Fruit fly (Drosophila melanogaster) whole organism, wandering third instar larva: ENCODE measurements around the gene Arc42.

Experiments
- Abd-B ChIP-seq: fragments of >200 bp; optimal IDR thresholded peaks from 2 replicates; lab custom pipeline; 2017; ENCODE audit warnings: missing biosample characterization, missing genetic modification characterization
- Hnf4 ChIP-seq: fragments of 200-800 bp; sonication (Bioruptor generic); optimal IDR thresholded peaks from 2 replicates; lab custom pipeline; 2016; ENCODE audit warnings: missing biosample characterization, mild to moderate bottlenecking, missing genetic modification characterization
- Sp1 ChIP-seq: fragments of 200-800 bp; sonication (Bioruptor generic); optimal IDR thresholded peaks from 3 replicates; lab custom pipeline; 2019; ENCODE audit warnings: missing biosample characterization, mild to moderate bottlenecking, missing genetic modification characterization, moderate library complexity
- Vsx2 ChIP-seq: fragments of 200-300, 225-300 bp; sonication (Bioruptor generic); optimal IDR thresholded peaks from 2 replicates; lab custom pipeline; 2018; ENCODE audit warnings: missing biosample characterization, missing genetic modification characterization; ENCODE audit not compliant: partially characterized antibody
- brk ChIP-seq: fragments of 200-800 bp; sonication (Bioruptor generic); optimal IDR thresholded peaks from 2 replicates; lab custom pipeline; 2016; ENCODE audit warnings: missing biosample characterization, mild to moderate bottlenecking, missing genetic modification characterization
- pan ChIP-seq: fragments of >200 bp; optimal IDR thresholded peaks from 2 replicates; lab custom pipeline; 2017
- psq ChIP-seq: fragments of 200-800 bp; sonication (Bioruptor generic); optimal IDR thresholded peaks from 3 replicates; lab custom pipeline; 2017; ENCODE audit warnings: missing biosample characterization, mild to moderate bottlenecking, missing genetic modification characterization, moderate library complexity
- sage ChIP-seq: fragments of 200-800 bp; sonication (Bioruptor generic); optimal IDR thresholded peaks from 2 replicates; lab custom pipeline; 2016; ENCODE audit warnings: missing biosample characterization, mild to moderate bottlenecking, missing genetic modification characterization

DNA sequence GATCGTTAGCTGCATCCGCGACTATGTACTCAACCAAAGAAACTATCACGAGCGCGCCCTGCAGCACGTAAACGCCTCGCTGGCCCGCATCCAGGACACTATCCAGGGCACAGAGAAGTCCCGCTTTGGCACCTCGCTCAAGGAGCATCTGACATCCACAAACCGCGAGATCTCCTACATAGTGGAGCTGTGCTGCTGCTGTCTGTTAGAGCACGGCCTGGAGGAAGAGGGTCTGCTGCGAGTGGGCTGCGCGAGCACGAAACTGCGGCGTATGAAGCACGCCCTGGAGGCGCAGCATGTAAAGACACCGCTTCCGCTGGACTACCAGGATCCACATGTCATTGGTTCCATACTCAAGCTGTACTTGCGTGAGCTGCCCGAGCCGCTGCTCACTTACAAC, 33.5 kb downstream of the Arc42 start:
- TF ChIP-seq Vsx2 (GFP tag; lab: Kevin White, UChicago) (no peak), Abd-B (GFP tag; lab: Kevin White, UChicago) (no peak), pan (lab: Kevin White, UChicago) (no peak), Hnf4 (no peak), psq (GFP tag; lab: Kevin White, UChicago) (no peak), Sp1 (GFP tag; lab: Kevin White, UChicago) (no peak), sage (GFP tag; lab: Kevin White, UChicago) (no peak), brk (no peak)
